Fruit fly (Drosophila melanogaster) whole organism, embryonic: ENCODE results near the gene Dis3l2.

Experiments used
- CG10147 ChIP-seq: fragments of 200-800 bp; sonication (Bioruptor generic); optimal IDR thresholded peaks from 2 replicates; lab custom pipeline; 2019; ENCODE audit warnings: missing biosample characterization, mild to moderate bottlenecking, missing genetic modification characterization, moderate library complexity
- CG11456 ChIP-seq: fragments of 200-800 bp; sonication (Bioruptor generic); IDR thresholded peaks from 3 replicates; pipeline ENCODE4 v1.3.6; 2022; ENCODE audit warnings: missing biosample characterization, missing genetic modification characterization
- CG11695 ChIP-seq: fragments of 200-800 bp; sonication (Bioruptor generic); IDR thresholded peaks from 3 replicates; pipeline ENCODE4 v1.3.6; 2022; ENCODE audit warnings: missing biosample characterization, missing genetic modification characterization
- CG12104 ChIP-seq: fragments of 200-800 bp; sonication (Bioruptor generic); optimal IDR thresholded peaks from 3 replicates; lab custom pipeline; 2016; ENCODE audit warnings: missing biosample characterization, missing genetic modification characterization
- CG12659 ChIP-seq: fragments of 200-800 bp; sonication (Bioruptor generic); optimal IDR thresholded peaks from 3 replicates; lab custom pipeline; 2017; ENCODE audit warnings: mild to moderate bottlenecking, missing biosample characterization, missing genetic modification reagents, missing genetic modification characterization
- CG13123 ChIP-seq: fragments of 200-800 bp; sonication (Bioruptor generic); optimal IDR thresholded peaks from 2 replicates; lab custom pipeline; 2016; ENCODE audit warnings: missing biosample characterization, missing genetic modification characterization
- CG14710 ChIP-seq: fragments of 200-800 bp; sonication (Bioruptor generic); optimal IDR thresholded peaks from 3 replicates; lab custom pipeline; 2019; ENCODE audit warnings: missing biosample characterization, mild to moderate bottlenecking, missing genetic modification characterization, moderate library complexity
- CG15696 ChIP-seq: fragments of 200-800 bp; sonication (Bioruptor generic); optimal IDR thresholded peaks from 2 replicates; lab custom pipeline; 2019; ENCODE audit warnings: missing biosample characterization, mild to moderate bottlenecking, missing genetic modification characterization, moderate library complexity
- CG16863 ChIP-seq: fragments of 200-800 bp; sonication (Bioruptor generic); optimal IDR thresholded peaks from 3 replicates; lab custom pipeline; 2016; ENCODE audit warnings: missing biosample characterization, missing genetic modification characterization
- CG1792 ChIP-seq: fragments of 200-800 bp; sonication (Bioruptor generic); optimal IDR thresholded peaks from 2 replicates; lab custom pipeline; 2016; ENCODE audit warnings: missing biosample characterization, missing genetic modification characterization
- CG3065 ChIP-seq: fragments of 200-800 bp; sonication (Bioruptor generic); optimal IDR thresholded peaks from 2 replicates; lab custom pipeline; 2016; ENCODE audit warnings: missing biosample characterization, missing genetic modification characterization
- CG3163 ChIP-seq: fragments of 200-800 bp; sonication (Bioruptor generic); optimal IDR thresholded peaks from 3 replicates; lab custom pipeline; 2016; ENCODE audit warnings: missing biosample characterization, missing genetic modification characterization
- CG32767 ChIP-seq: fragments of 200-800 bp; sonication (Bioruptor generic); IDR thresholded peaks from 2 replicates; pipeline ENCODE4 v1.3.6; 2022; ENCODE audit warnings: missing biosample characterization, missing genetic modification characterization
- CG34422 ChIP-seq: fragments of 200-800 bp; sonication (Bioruptor generic); IDR thresholded peaks from 3 replicates; pipeline ENCODE4 v1.3.6; 2022; ENCODE audit warnings: missing biosample characterization, missing genetic modification characterization
- CG5180 ChIP-seq: fragments of 200-800 bp; sonication (Bioruptor generic); optimal IDR thresholded peaks from 3 replicates; lab custom pipeline; 2017; ENCODE audit warnings: missing biosample characterization, missing genetic modification characterization, mild to moderate bottlenecking, moderate library complexity, missing genetic modification reagents
- CG6254 ChIP-seq: fragments of 200-800 bp; sonication (Bioruptor generic); optimal IDR thresholded peaks from 3 replicates; lab custom pipeline; 2017; ENCODE audit warnings: mild to moderate bottlenecking, missing biosample characterization, missing genetic modification reagents, missing genetic modification characterization
- CG8281 ChIP-seq: fragments of 200-800 bp; sonication (Bioruptor generic); optimal IDR thresholded peaks from 2 replicates; lab custom pipeline; 2018; ENCODE audit warnings: missing biosample characterization, mild to moderate bottlenecking, missing genetic modification characterization, moderate library complexity
- Dip3 ChIP-seq: fragments of 200-800 bp; sonication (Bioruptor generic); optimal IDR thresholded peaks from 3 replicates; lab custom pipeline; 2016; ENCODE audit warnings: missing biosample characterization, missing genetic modification characterization
- Doc3 ChIP-seq: fragments of 200-800 bp; sonication (Bioruptor generic); IDR thresholded peaks from 3 replicates; pipeline ENCODE4 v1.3.6; 2022; ENCODE audit warnings: missing biosample characterization, missing genetic modification characterization; ENCODE audit not compliant: partially characterized antibody
- ERR ChIP-seq: fragments of 200-800 bp; sonication (Bioruptor generic); optimal IDR thresholded peaks from 2 replicates; lab custom pipeline; 2016; ENCODE audit warnings: missing biosample characterization, missing genetic modification characterization
- Fer1 ChIP-seq: fragments of 200-800 bp; sonication (Bioruptor generic); optimal IDR thresholded peaks from 2 replicates; lab custom pipeline; 2017; ENCODE audit warnings: missing biosample characterization, mild to moderate bottlenecking, missing genetic modification characterization
- HmgZ ChIP-seq: fragments of 200-800 bp; sonication (Bioruptor generic); optimal IDR thresholded peaks from 2 replicates; lab custom pipeline; 2018; ENCODE audit warnings: missing biosample characterization, mild to moderate bottlenecking, missing genetic modification characterization
- Hmr ChIP-seq: fragments of 200-800 bp; sonication (Bioruptor generic); optimal IDR thresholded peaks from 3 replicates; lab custom pipeline; 2017; ENCODE audit warnings: mild to moderate bottlenecking, missing biosample characterization, missing genetic modification reagents, missing genetic modification characterization
- Hr3 ChIP-seq: fragments of 200-800 bp; sonication (Bioruptor generic); optimal IDR thresholded peaks from 3 replicates; lab custom pipeline; 2016; ENCODE audit warnings: missing biosample characterization, missing genetic modification characterization
- Hr78 ChIP-seq, 2 experiments: fragments of 200-800 bp in 1 of 2; fragments of >200 bp in 1 of 2; sonication (Bioruptor generic) in 1 of 2; optimal IDR thresholded peaks; 2 replicates each; lab custom pipeline; 2017 to 2019; ENCODE audit warnings: missing biosample characterization in 2 of 2, missing genetic modification characterization in 2 of 2, mild to moderate bottlenecking in 1 of 2, moderate library complexity in 1 of 2
- Lim3 ChIP-seq: fragments of 200-800 bp; sonication (Bioruptor generic); IDR thresholded peaks from 2 replicates; pipeline ENCODE4 v1.3.6; 2022; ENCODE audit warnings: missing biosample characterization, missing genetic modification characterization
- MESR4 ChIP-seq: fragments of 200-800 bp; sonication (Bioruptor generic); optimal IDR thresholded peaks from 2 replicates; lab custom pipeline; 2018; ENCODE audit warnings: missing biosample characterization, mild to moderate bottlenecking, missing genetic modification characterization, moderate library complexity
- Med ChIP-seq: fragments of 200-800 bp; sonication (Bioruptor generic); peaks from one replicate; lab custom pipeline; 2016; ENCODE audit warnings: missing biosample characterization, missing genetic modification characterization, mild to moderate bottlenecking, inconsistent platforms, moderate library complexity
- NK7.1 ChIP-seq: fragments of 200-800 bp; sonication (Bioruptor generic); optimal IDR thresholded peaks from 3 replicates; lab custom pipeline; 2016; ENCODE audit warnings: missing biosample characterization, missing genetic modification characterization
- Neu2 ChIP-seq: fragments of 200-800 bp; sonication (Bioruptor generic); optimal IDR thresholded peaks from 3 replicates; lab custom pipeline; 2016; ENCODE audit warnings: missing biosample characterization, missing genetic modification characterization, borderline replicate concordance
- Sry-δ ChIP-seq: fragments of 200-800 bp; sonication (Bioruptor generic); optimal IDR thresholded peaks from 2 replicates; lab custom pipeline; 2016; ENCODE audit warnings: missing biosample characterization, missing genetic modification characterization
- Xbp1 ChIP-seq: fragments of 200-800 bp; sonication (Bioruptor generic); optimal IDR thresholded peaks from 3 replicates; lab custom pipeline; 2016; ENCODE audit warnings: missing biosample characterization, mild to moderate bottlenecking, missing genetic modification characterization
- Xrp1 ChIP-seq: fragments of 200-800 bp; sonication (Bioruptor generic); IDR thresholded peaks from 2 replicates; pipeline ENCODE4 v1.3.6; 2022; ENCODE audit warnings: missing biosample characterization, missing genetic modification characterization
- ap ChIP-seq: fragments of 200-800 bp; sonication (Bioruptor generic); IDR thresholded peaks from 2 replicates; pipeline ENCODE4 v1.3.6; 2022; ENCODE audit warnings: missing biosample characterization, missing genetic modification characterization
- ara ChIP-seq: fragments of 200-800 bp; sonication (Bioruptor generic); IDR thresholded peaks from 2 replicates; pipeline ENCODE4 v1.3.6; 2022; ENCODE audit warnings: missing biosample characterization, missing genetic modification characterization
- az2 ChIP-seq: fragments of 200-800 bp; sonication (Bioruptor generic); optimal IDR thresholded peaks from 3 replicates; lab custom pipeline; 2016; ENCODE audit warnings: missing biosample characterization, missing genetic modification characterization
- caup ChIP-seq: fragments of 200-800 bp; sonication (Bioruptor generic); optimal IDR thresholded peaks from 3 replicates; lab custom pipeline; 2017; ENCODE audit warnings: missing biosample characterization, mild to moderate bottlenecking, missing genetic modification characterization, moderate library complexity; ENCODE audit not compliant: severe bottlenecking
- crol ChIP-seq: fragments of 200-800 bp; sonication (Bioruptor generic); IDR thresholded peaks from 2 replicates; pipeline ENCODE4 v1.3.6; 2022; ENCODE audit warnings: missing biosample characterization, missing genetic modification characterization
- ewg ChIP-seq: fragments of 200-800 bp; sonication (Bioruptor generic); optimal IDR thresholded peaks from 3 replicates; lab custom pipeline; 2017; ENCODE audit warnings: mild to moderate bottlenecking, missing biosample characterization, missing genetic modification reagents, missing genetic modification characterization
- fd64A ChIP-seq: fragments of 200-800 bp; sonication (Bioruptor generic); optimal IDR thresholded peaks from 3 replicates; lab custom pipeline; 2018; ENCODE audit warnings: missing biosample characterization, mild to moderate bottlenecking, missing genetic modification characterization
- fru ChIP-seq: fragments of >200 bp; optimal IDR thresholded peaks from 2 replicates; lab custom pipeline; 2017
- hkb ChIP-seq, 2 experiments: fragments of 200-800 bp in 1 of 2; fragments of >200 bp in 1 of 2; sonication (Bioruptor generic) in 1 of 2; IDR thresholded peaks in 1 of 2; optimal IDR thresholded peaks in 1 of 2; 2 replicates each; pipeline versions ENCODE4 v1.3.6 to Lab custom; 2017 to 2022; ENCODE audit warnings: missing biosample characterization in 1 of 2, missing genetic modification characterization in 1 of 2
- jigr1 ChIP-seq: fragments of 200-800 bp; sonication (Bioruptor generic); IDR thresholded peaks from 3 replicates; pipeline ENCODE4 v1.3.6; 2022; ENCODE audit warnings: missing biosample characterization, missing genetic modification characterization
- luna ChIP-seq: fragments of 200-800 bp; sonication (Bioruptor generic); optimal IDR thresholded peaks from 2 replicates; lab custom pipeline; 2016; ENCODE audit warnings: missing biosample characterization, missing genetic modification characterization
- otp ChIP-seq: fragments of 200-800 bp; sonication (Bioruptor generic); IDR thresholded peaks from 3 replicates; pipeline ENCODE4, ENCODE4 v1.3.6; 2022; ENCODE audit warnings: missing biosample characterization, missing genetic modification characterization
- pb ChIP-seq: fragments of 200-800 bp; sonication (Bioruptor generic); optimal IDR thresholded peaks from 3 replicates; lab custom pipeline; 2016; ENCODE audit warnings: missing biosample characterization, missing genetic modification characterization
- pita ChIP-seq: fragments of 200-800 bp; sonication (Bioruptor generic); optimal IDR thresholded peaks from 2 replicates; lab custom pipeline; 2017; ENCODE audit warnings: missing biosample characterization, mild to moderate bottlenecking, missing genetic modification characterization
- ranshi ChIP-seq: fragments of 200-800 bp; sonication (Bioruptor generic); IDR thresholded peaks from 2 replicates; pipeline ENCODE4 v1.3.6; 2022; ENCODE audit warnings: missing biosample characterization, missing genetic modification characterization
- salm ChIP-seq: fragments of 200-800 bp; sonication (Bioruptor generic); optimal IDR thresholded peaks from 2 replicates; lab custom pipeline; 2018; ENCODE audit warnings: missing biosample characterization, mild to moderate bottlenecking, missing genetic modification characterization

The Dis3l2 gene

dm6 chr3L:264378-265151 is 52.1 kb downstream of the Dis3l2 start, which contains the start of the genes Tudor-SN and mRpL17 (continued):
- TF ChIP-seq ara (GFP tag; lab: Robert Waterston, UW): no peak
- TF ChIP-seq Med: peak; percentile 62
- peak; percentile 12 for TF ChIP-seq caup
- TF ChIP-seq Sry-δ: peak; percentile 93
- no peak for TF ChIP-seq Lim3 (GFP tag; lab: Robert Waterston, UW)
- TF ChIP-seq ERR (GFP tag; lab: Kevin White, UChicago): no peak
- TF ChIP-seq CG16863 (GFP tag; lab: Kevin White, UChicago): peak; percentile 5
- no peak for TF ChIP-seq fd64A (GFP tag; lab: Kevin White, UChicago)
- TF ChIP-seq NK7.1 (GFP tag; lab: Kevin White, UChicago): no peak
- TF ChIP-seq MESR4 (GFP tag; lab: Kevin White, UChicago): peak; percentile 77
- TF ChIP-seq Fer1 (GFP tag; lab: Kevin White, UChicago): no peak
- TF ChIP-seq otp (GFP tag; lab: Robert Waterston, UW): no peak
- TF ChIP-seq pb: no peak
- TF ChIP-seq HmgZ (tag; lab: Kevin White, UChicago): no peak
- no peak for TF ChIP-seq crol
- TF ChIP-seq Hmr: peak; percentile 62
- TF ChIP-seq CG12659 (GFP tag; lab: Kevin White, UChicago): peak; percentile 61
- no peak for TF ChIP-seq ranshi (GFP tag; lab: Robert Waterston, UW)
- TF ChIP-seq az2 (GFP tag; lab: Kevin White, UChicago): peak; percentile 11
- peak; percentile 0 for TF ChIP-seq CG10147 (GFP tag; lab: Kevin White, UChicago)
- no peak for TF ChIP-seq salm (tag; lab: Kevin White, UChicago)
- no peak for TF ChIP-seq CG3065 (GFP tag; lab: Kevin White, UChicago)
- TF ChIP-seq Xbp1 (GFP tag; lab: Kevin White, UChicago): peak; percentile 61
- peak; percentile 33 for TF ChIP-seq CG6254 (GFP tag; lab: Kevin White, UChicago)
- TF ChIP-seq Hr3 (GFP tag; lab: Kevin White, UChicago): peak; percentile 65
- peak; percentile 84 for TF ChIP-seq Doc3
- TF ChIP-seq ap (GFP tag; lab: Robert Waterston, UW): no peak
- peak; percentile 39 for TF ChIP-seq Dip3
- no peak for TF ChIP-seq CG11695 (GFP tag; lab: Robert Waterston, UW)
- TF ChIP-seq luna (GFP tag; lab: Kevin White, UChicago): no peak
- no peak for TF ChIP-seq Hr78 (GFP tag; optimal IDR thresholded peaks at IDR 0.05; lab: Kevin White, UChicago)
- TF ChIP-seq fru (lab: Kevin White, UChicago): no peak
- no peak for TF ChIP-seq Neu2 (GFP tag; lab: Kevin White, UChicago)
- TF ChIP-seq CG8281 (tag; lab: Kevin White, UChicago): no peak
- 0 out of 3 replicates have a peak, but pooled peaks have one; percentile 34 for TF ChIP-seq CG34422 (GFP tag; lab: Robert Waterston, UW)
- TF ChIP-seq CG11456 (GFP tag; lab: Robert Waterston, UW): peak; percentile 64; the same call in 1 of the 3 replicates
- TF ChIP-seq CG32767 (GFP tag; lab: Robert Waterston, UW): no peak
- TF ChIP-seq CG12104: peak; percentile 20
- peak; percentile 52 for TF ChIP-seq CG13123 (GFP tag; lab: Kevin White, UChicago)
- TF ChIP-seq CG14710 (tag; lab: Kevin White, UChicago): peak; percentile 93
- no peak for TF ChIP-seq jigr1 (GFP tag; lab: Robert Waterston, UW)
- no peak for TF ChIP-seq CG3163 (GFP tag; lab: Kevin White, UChicago)
- TF ChIP-seq hkb (optimal IDR thresholded peaks at IDR 0.05; lab: Kevin White, UChicago): no peak
- no peak for TF ChIP-seq hkb (GFP tag; IDR thresholded peaks at IDR 0.05; lab: Robert Waterston, UW)
- TF ChIP-seq CG5180: no peak
- peak; percentile 16 for TF ChIP-seq CG1792 (GFP tag; lab: Kevin White, UChicago)
- no peak; the same call in 1 of the 2 replicates for TF ChIP-seq Xrp1
- TF ChIP-seq ewg (GFP tag; lab: Kevin White, UChicago): peak; percentile 44
- TF ChIP-seq pita (GFP tag; lab: Kevin White, UChicago): no peak
- peak; percentile 40 for TF ChIP-seq CG15696 (tag; lab: Kevin White, UChicago)
